Fruit fly (Drosophila melanogaster): ENCODE measurements around the gene CG12093.

CG12093 gene

dm6 chr3L:2802085-2802484 is 28.3 kb upstream of the CG12093 start (continued):
- TF ChIP-seq CG10669 (GFP tag; optimal IDR thresholded peaks at IDR 0.05) (peak; percentile 16), svp (GFP tag) (peak; percentile 82), dac (GFP tag; optimal IDR thresholded peaks at IDR 0.05) (peak; percentile 78), acj6 (GFP tag; optimal IDR thresholded peaks at IDR 0.05) (peak; percentile 56), Hr39 (GFP tag; optimal IDR thresholded peaks at IDR 0.05) (peak; percentile 74), lz (GFP tag; optimal IDR thresholded peaks at IDR 0.05) (peak; percentile 54), CG6276 (GFP tag; optimal IDR thresholded peaks at IDR 0.05) (peak; percentile 81), Hr4 (GFP tag; optimal IDR thresholded peaks at IDR 0.05) (peak; percentile 92), CG7368 (GFP tag; optimal IDR thresholded peaks at IDR 0.05) (peak; percentile 58), CG9139 (GFP tag; optimal IDR thresholded peaks at IDR 0.05) (no peak), Sox15 (GFP tag; optimal IDR thresholded peaks at IDR 0.05) (peak; percentile 1), ss (GFP tag; optimal IDR thresholded peaks at IDR 0.05) (peak in 1 of 2 experiments; percentile 9), CG8319 (GFP tag; optimal IDR thresholded peaks at IDR 0.05) (no peak), cyc (GFP tag; optimal IDR thresholded peaks at IDR 0.05) (peak; percentile 62), CG6808 (GFP tag; optimal IDR thresholded peaks at IDR 0.05) (peak; percentile 3), Smox (GFP tag; optimal IDR thresholded peaks at IDR 0.05) (peak; percentile 59), OdsH (GFP tag; optimal IDR thresholded peaks at IDR 0.05) (peak; percentile 70), CG6854 (GFP tag; optimal IDR thresholded peaks at IDR 0.05) (no peak), CG15336 (GFP tag; IDR thresholded peaks at IDR 0.05) (peak; percentile 85), net (GFP tag; optimal IDR thresholded peaks at IDR 0.05) (peak; percentile 67), Lpt (GFP tag; optimal IDR thresholded peaks at IDR 0.05) (peak; percentile 80), Eip93F (GFP tag; optimal IDR thresholded peaks at IDR 0.05) (no peak)

- TF ChIP-seq CG6163 (GFP tag; IDR thresholded peaks at IDR 0.05) (peak; percentile 48; the same call in 1 of the 3 replicates), Eip78C (GFP tag) (peak; percentile 66), spab (GFP tag; optimal IDR thresholded peaks at IDR 0.05) (no peak), Hr4 (GFP tag; optimal IDR thresholded peaks at IDR 0.05) (no peak), esn (GFP tag; optimal IDR thresholded peaks at IDR 0.05) (no peak), CG8319 (GFP tag; optimal IDR thresholded peaks at IDR 0.05) (no peak), ss (GFP tag; optimal IDR thresholded peaks at IDR 0.05) (peak in 1 of 2 experiments; percentile 78), svp (GFP tag) (peak; percentile 38), vri (GFP tag; optimal IDR thresholded peaks at IDR 0.05) (peak; percentile 67), CG11294 (GFP tag; IDR thresholded peaks at IDR 0.05) (no peak), achi (GFP tag; optimal IDR thresholded peaks at IDR 0.05) (no peak), CG11762 (GFP tag; optimal IDR thresholded peaks at IDR 0.05; ENCODE audit: insufficient read depth) (no peak), eg (GFP tag; IDR thresholded peaks at IDR 0.05) (no peak), lz (GFP tag; optimal IDR thresholded peaks at IDR 0.05) (no peak), Sox102F (GFP tag; optimal IDR thresholded peaks at IDR 0.05) (peak; percentile 17)
Observed at dm6 chr3L:2801376-2801775, 27.6 kb upstream of the CG12093 start.

dm6 chr3L:2800329-2800728 is 26.5 kb upstream of the CG12093 start:
- peak; percentile 37 for TF ChIP-seq CG34406 (GFP tag; optimal IDR thresholded peaks at IDR 0.05)
- TF ChIP-seq ss (GFP tag; optimal IDR thresholded peaks at IDR 0.05) = peak; percentile 3 to 50
- TF ChIP-seq svp (GFP tag) = peak; percentile 42
- TF ChIP-seq dsx (GFP tag; optimal IDR thresholded peaks at IDR 0.05; ENCODE audit: poor library complexity, severe bottlenecking) = peak; percentile 43
- peak; percentile 59 for TF ChIP-seq CG8119 (GFP tag; IDR thresholded peaks at IDR 0.05)
- TF ChIP-seq vri (GFP tag; optimal IDR thresholded peaks at IDR 0.05) = peak; percentile 29
- TF ChIP-seq CG10669 (GFP tag; optimal IDR thresholded peaks at IDR 0.05) = peak; percentile 60
- peak; percentile 68; the same call in 1 of the 2 replicates for TF ChIP-seq CG15336 (GFP tag; IDR thresholded peaks at IDR 0.05)
- TF ChIP-seq CG11902 (GFP tag; optimal IDR thresholded peaks at IDR 0.05) = peak; percentile 9
- no peak for TF ChIP-seq CG9139 (GFP tag; optimal IDR thresholded peaks at IDR 0.05)
- peak; percentile 65 for TF ChIP-seq Ets96B (tag; optimal IDR thresholded peaks at IDR 0.05)
- TF ChIP-seq CG6276 (GFP tag; optimal IDR thresholded peaks at IDR 0.05) = peak; percentile 37
- TF ChIP-seq CG3032 (tag; optimal IDR thresholded peaks at IDR 0.05) = peak; percentile 60
- TF ChIP-seq CG4318 (GFP tag; optimal IDR thresholded peaks at IDR 0.05) = peak; percentile 35
- TF ChIP-seq CG11762 (GFP tag; optimal IDR thresholded peaks at IDR 0.05; ENCODE audit: insufficient read depth) = no peak
- TF ChIP-seq CG6854 (GFP tag; optimal IDR thresholded peaks at IDR 0.05) = no peak
- TF ChIP-seq dac (GFP tag; optimal IDR thresholded peaks at IDR 0.05) = peak; percentile 32
- TF ChIP-seq eg (GFP tag; IDR thresholded peaks at IDR 0.05) = peak; percentile 70; the same call in 2 of the 3 replicates
- peak; percentile 42 to 54 for TF ChIP-seq salr (GFP tag; optimal IDR thresholded peaks at IDR 0.05)
- peak; percentile 16 for TF ChIP-seq CG8632 (GFP tag; optimal IDR thresholded peaks at IDR 0.05)
- TF ChIP-seq Hr4 (GFP tag; optimal IDR thresholded peaks at IDR 0.05) = peak; percentile 60
- peak; percentile 4 for TF ChIP-seq CG16779 (tag; optimal IDR thresholded peaks at IDR 0.05)
- peak; percentile 43 for TF ChIP-seq CG10631 (GFP tag; optimal IDR thresholded peaks at IDR 0.05)
- peak; percentile 48 for TF ChIP-seq spab (GFP tag; optimal IDR thresholded peaks at IDR 0.05)
- peak; percentile 46 for TF ChIP-seq Smox (GFP tag; optimal IDR thresholded peaks at IDR 0.05)
- no peak for TF ChIP-seq fd85E (GFP tag; optimal IDR thresholded peaks at IDR 0.05)
- peak; percentile 76 for TF ChIP-seq CG6163 (GFP tag; IDR thresholded peaks at IDR 0.05)
- TF ChIP-seq CG31627 (GFP tag; optimal IDR thresholded peaks at IDR 0.05) = peak; percentile 48
- TF ChIP-seq Eip75B (GFP tag; optimal IDR thresholded peaks at IDR 0.05) = peak; percentile 50
- TF ChIP-seq CG6808 (GFP tag; optimal IDR thresholded peaks at IDR 0.05) = peak; percentile 28
